Fruit fly (Drosophila melanogaster): ENCODE measurements around the gene abo.
A peak's percentile ranks its signal among the peaks of the same experiment; 100 is the strongest.

abo gene

DNA sequence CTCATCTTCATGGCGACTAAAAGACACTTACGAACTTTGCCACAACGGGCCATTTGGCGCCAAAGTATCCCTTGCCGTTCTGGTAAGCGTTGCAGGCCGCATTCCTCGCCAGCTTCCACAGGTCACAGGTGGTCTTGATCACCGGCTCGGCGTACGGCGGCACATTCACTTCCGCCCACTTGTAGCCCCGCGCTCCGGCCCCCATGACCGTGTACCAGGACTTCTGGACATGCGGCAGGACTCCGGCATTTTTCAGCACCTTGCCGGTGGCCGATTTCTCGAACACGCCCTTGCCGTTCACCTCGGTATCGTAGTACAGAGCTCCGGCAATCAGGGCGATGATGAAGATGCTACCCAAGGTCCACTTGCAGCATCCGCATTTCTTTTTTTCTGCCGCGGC is 9.1 kb downstream of the abo start:
- TF ChIP-seq psq (GFP tag; optimal IDR thresholded peaks at IDR 0.05), result no peak

DNA sequence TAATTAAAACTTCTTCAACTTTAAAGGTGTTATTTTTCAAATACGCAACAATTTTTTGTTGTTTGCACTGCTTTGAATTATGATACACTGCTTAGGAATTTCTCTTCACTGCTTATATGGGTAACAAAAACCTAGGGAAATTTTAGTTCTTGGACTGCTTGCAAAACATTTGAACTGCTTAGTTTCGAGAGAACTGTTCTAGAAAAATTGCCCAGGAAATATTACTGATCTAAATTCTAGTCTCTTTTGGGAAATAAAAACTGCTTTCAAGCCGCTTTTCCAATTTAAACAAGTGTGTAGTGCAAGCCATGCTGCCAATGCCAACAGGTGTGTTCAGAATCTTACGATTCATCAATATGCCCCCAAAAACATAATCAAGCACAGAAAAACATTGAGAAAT is 10.6 kb downstream of the abo start:
- peak; percentile 66 for TF ChIP-seq Myc (optimal IDR thresholded peaks at IDR 0.05)
- TF ChIP-seq Dif (GFP tag; optimal IDR thresholded peaks at IDR 0.05; ENCODE audit: partially characterized antibody), result no peak

DNA sequence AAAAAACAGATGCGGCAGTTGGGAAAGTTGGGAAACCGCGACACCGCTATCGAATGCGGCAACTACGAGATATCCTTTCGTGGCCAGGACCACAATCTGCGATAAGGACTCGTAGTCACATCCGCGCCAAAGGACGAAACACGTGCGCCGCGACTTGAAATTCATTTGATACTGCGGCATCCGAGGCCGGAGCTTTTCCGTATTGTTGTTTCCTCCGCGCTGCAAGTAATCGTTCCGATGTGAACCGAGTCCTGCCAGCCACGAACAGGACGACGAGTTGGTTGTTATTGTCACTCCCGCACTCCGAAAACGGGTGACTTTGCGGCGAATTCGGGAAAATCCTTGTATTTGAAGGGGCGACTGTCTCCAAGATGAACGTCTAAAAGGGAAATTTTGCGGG is 11.1 kb downstream of the abo start, which contains the start of gene dpr2:
Gene dpr2 (minus strand): TSS at position 175 of the 400 bp plus-strand sequence.
- no peak for TF ChIP-seq fru (GFP tag; optimal IDR thresholded peaks at IDR 0.05)
- TF ChIP-seq Rel (GFP tag; optimal IDR thresholded peaks at IDR 0.05), result no peak
- TF ChIP-seq Rel (tag; optimal IDR thresholded peaks at IDR 0.05), result no peak
- TF ChIP-seq dmrt93B (GFP tag; optimal IDR thresholded peaks at IDR 0.05), result no peak
- no peak for TF ChIP-seq jim (GFP tag; optimal IDR thresholded peaks at IDR 0.05)
- no peak for TF ChIP-seq Hr83 (GFP tag; optimal IDR thresholded peaks at IDR 0.05; ENCODE audit: poor library complexity, severe bottlenecking)
- no peak for TF ChIP-seq usp (GFP tag; optimal IDR thresholded peaks at IDR 0.05)
- TF ChIP-seq CG32264 (GFP tag; optimal IDR thresholded peaks at IDR 0.05), result no peak
- no peak for TF ChIP-seq woc (GFP tag; optimal IDR thresholded peaks at IDR 0.05)
- TF ChIP-seq Dif (GFP tag; optimal IDR thresholded peaks at IDR 0.05; ENCODE audit: partially characterized antibody), result no peak
- no peak for TF ChIP-seq ey (GFP tag; optimal IDR thresholded peaks at IDR 0.05)
- no peak for TF ChIP-seq tai (GFP tag; optimal IDR thresholded peaks at IDR 0.05)
- no peak for TF ChIP-seq CG9705 (GFP tag; optimal IDR thresholded peaks at IDR 0.05)
- TF ChIP-seq sage (GFP tag; optimal IDR thresholded peaks at IDR 0.05), result no peak
- no peak for TF ChIP-seq foxo (GFP tag; optimal IDR thresholded peaks at IDR 0.05)
- no peak for TF ChIP-seq rgr (GFP tag; optimal IDR thresholded peaks at IDR 0.05)
- TF ChIP-seq sv (GFP tag; optimal IDR thresholded peaks at IDR 0.05), result no peak
- no peak for TF ChIP-seq dsf (GFP tag; optimal IDR thresholded peaks at IDR 0.05; ENCODE audit: borderline replicate concordance)
- TF ChIP-seq OdsH (GFP tag; optimal IDR thresholded peaks at IDR 0.05), result no peak
- TF ChIP-seq Mio (GFP tag; optimal IDR thresholded peaks at IDR 0.05), result no peak
- no peak for TF ChIP-seq N (GFP tag; optimal IDR thresholded peaks at IDR 0.05)

DNA sequence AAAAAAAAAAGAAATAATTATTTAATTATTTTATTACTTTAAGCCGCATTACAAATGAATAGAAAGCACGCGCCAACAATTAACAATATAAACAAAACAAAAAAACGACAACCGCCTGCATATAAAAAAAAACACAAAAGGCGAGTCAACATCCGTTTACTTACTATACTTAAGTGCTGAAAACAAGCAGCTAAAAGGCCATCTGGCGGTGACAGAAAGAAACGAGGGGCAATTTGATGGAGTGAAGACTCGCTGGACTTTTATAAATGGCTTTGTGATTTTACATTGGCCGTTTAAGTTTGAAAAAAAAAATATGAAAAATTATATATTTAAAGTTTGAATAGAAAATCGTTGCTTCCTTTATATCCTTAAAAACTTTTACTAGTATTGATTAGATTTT is 34.9 kb downstream of the abo start:
- TF ChIP-seq CG32264 (GFP tag; optimal IDR thresholded peaks at IDR 0.05), result no peak
- TF ChIP-seq Myc (optimal IDR thresholded peaks at IDR 0.05), result no peak
- TF ChIP-seq br (GFP tag; optimal IDR thresholded peaks at IDR 0.05), result no peak
- no peak for TF ChIP-seq jim (GFP tag; optimal IDR thresholded peaks at IDR 0.05)
- TF ChIP-seq dsf (GFP tag; optimal IDR thresholded peaks at IDR 0.05; ENCODE audit: borderline replicate concordance), result no peak
- no peak for TF ChIP-seq Hr83 (GFP tag; optimal IDR thresholded peaks at IDR 0.05; ENCODE audit: poor library complexity, severe bottlenecking)
- no peak for TF ChIP-seq dmrt93B (GFP tag; optimal IDR thresholded peaks at IDR 0.05)
- TF ChIP-seq Abd-B (GFP tag; optimal IDR thresholded peaks at IDR 0.05), result no peak
- no peak for TF ChIP-seq ey (GFP tag; optimal IDR thresholded peaks at IDR 0.05)
- TF ChIP-seq Hr78 (GFP tag; optimal IDR thresholded peaks at IDR 0.05), result no peak
- TF ChIP-seq pan (optimal IDR thresholded peaks at IDR 0.05), result no peak
- TF ChIP-seq sage (GFP tag; optimal IDR thresholded peaks at IDR 0.05), result no peak
- no peak for TF ChIP-seq tai (GFP tag; optimal IDR thresholded peaks at IDR 0.05)
- TF ChIP-seq dl (GFP tag; optimal IDR thresholded peaks at IDR 0.05; ENCODE audit: insufficient read depth in 1 of 2, partially characterized antibody in 2 of 2), result no peak

DNA sequence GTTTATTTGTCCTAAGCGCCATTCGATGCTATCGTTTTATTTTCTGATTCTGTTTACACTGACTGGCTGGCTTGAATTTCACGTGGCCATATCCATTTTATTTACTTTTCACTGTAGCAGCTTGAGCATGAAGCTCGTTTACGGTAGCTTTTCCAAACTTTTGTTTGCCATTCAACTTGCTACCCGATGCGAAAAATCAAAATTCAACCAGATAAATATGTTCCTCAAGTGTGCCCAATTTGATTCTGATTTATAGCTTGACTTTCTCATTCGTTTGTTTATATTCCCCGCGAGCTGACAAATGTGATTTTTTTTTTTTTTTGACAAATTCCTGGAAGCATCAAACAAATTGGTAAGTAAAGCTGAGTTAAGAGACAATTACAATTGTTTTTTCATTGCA is 38.7 kb downstream of the abo start, which contains the start of gene CG14072:
Gene CG14072 (plus strand): TSS at position 301 of the 400 bp plus-strand sequence.
- TF ChIP-seq Vsx2 (GFP tag; optimal IDR thresholded peaks at IDR 0.05; ENCODE audit: partially characterized antibody) (no peak), Jra (GFP tag; optimal IDR thresholded peaks at IDR 0.05) (no peak), rgr (GFP tag; optimal IDR thresholded peaks at IDR 0.05) (no peak), usp (GFP tag; optimal IDR thresholded peaks at IDR 0.05) (no peak), sage (GFP tag; optimal IDR thresholded peaks at IDR 0.05) (no peak), Myc (optimal IDR thresholded peaks at IDR 0.05) (no peak), brk (GFP tag; optimal IDR thresholded peaks at IDR 0.05) (no peak), Hr83 (GFP tag; optimal IDR thresholded peaks at IDR 0.05; ENCODE audit: poor library complexity, severe bottlenecking) (no peak), Dfd (GFP tag; optimal IDR thresholded peaks at IDR 0.05) (no peak), foxo (GFP tag; optimal IDR thresholded peaks at IDR 0.05) (no peak), ey (GFP tag; optimal IDR thresholded peaks at IDR 0.05) (no peak), lola (GFP tag; optimal IDR thresholded peaks at IDR 0.05) (no peak), CrebA (GFP tag; optimal IDR thresholded peaks at IDR 0.05; ENCODE audit: borderline replicate concordance) (no peak), Mio (GFP tag; optimal IDR thresholded peaks at IDR 0.05) (no peak), pan (optimal IDR thresholded peaks at IDR 0.05) (no peak), CG9705 (GFP tag; optimal IDR thresholded peaks at IDR 0.05) (no peak), h (GFP tag; optimal IDR thresholded peaks at IDR 0.05) (no peak), woc (GFP tag; optimal IDR thresholded peaks at IDR 0.05) (no peak)

All from whole organism, wandering third instar larva.